Worm (Caenorhabditis elegans): Measurements from ENCODE around the gene rpb-6.

DNA sequence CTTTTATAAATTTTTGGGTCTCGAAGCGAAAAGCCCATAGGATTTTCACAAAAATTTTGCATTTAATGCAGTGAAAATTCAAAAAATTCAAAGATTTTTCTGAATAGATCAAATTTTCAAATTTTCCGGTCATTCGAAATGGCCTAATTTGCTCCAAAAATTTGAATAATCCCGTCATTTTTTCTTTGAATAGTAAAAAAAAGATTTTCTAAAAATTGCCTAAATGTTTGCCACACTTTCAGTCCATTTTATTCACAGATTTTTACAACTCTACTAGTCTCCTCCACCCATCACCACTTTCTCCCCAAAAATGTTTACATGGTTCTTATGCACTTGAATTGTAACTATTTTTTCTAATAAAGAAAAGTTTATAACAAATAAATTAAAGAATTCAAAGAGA, 45.2 kb upstream of the rpb-6 start:
- no peak for TF ChIP-seq ama-1 (optimal IDR thresholded peaks at IDR 0.05)
- TF ChIP-seq ets-7 (tag; optimal IDR thresholded peaks at IDR 0.05) = no peak
- TF ChIP-seq tbx-11 (GFP tag; IDR thresholded peaks at IDR 0.05) = no peak
- TF ChIP-seq hmbx-1 (tag; optimal IDR thresholded peaks at IDR 0.05) = no peak
- TF ChIP-seq sea-1 (GFP tag; conservative IDR thresholded peaks at IDR 0.05) = no peak
- TF ChIP-seq ceh-13 (GFP tag; optimal IDR thresholded peaks at IDR 0.05) = no peak
- TF ChIP-seq flt-1 (GFP tag; IDR thresholded peaks at IDR 0.05) = no peak
- no peak for TF ChIP-seq tbx-37 (GFP tag; conservative IDR thresholded peaks at IDR 0.05)
- no peak for TF ChIP-seq tra-4 (tag; optimal IDR thresholded peaks at IDR 0.05)
- TF ChIP-seq scrt-1 (GFP tag; IDR thresholded peaks at IDR 0.05) = no peak
- no peak for TF ChIP-seq aly-1 (tag; optimal IDR thresholded peaks at IDR 0.05)
- no peak for TF ChIP-seq ceh-36 (tag; optimal IDR thresholded peaks at IDR 0.05)
- no peak for TF ChIP-seq B0310.2 (tag; optimal IDR thresholded peaks at IDR 0.05)
- TF ChIP-seq hnd-1 (tag; optimal IDR thresholded peaks at IDR 0.05) = no peak
